Worm (Caenorhabditis elegans): ENCODE results near the gene nhr-141.

ce11 chrV:7478404-7478803 lies 33.9 kb downstream of the nhr-141 start, which contains the start of gene str-190:
- no peak for TF ChIP-seq elt-1 (tag; optimal IDR thresholded peaks at IDR 0.05; ENCODE audit: borderline replicate concordance, insufficient read depth)
- TF ChIP-seq unc-62 (GFP tag; optimal IDR thresholded peaks at IDR 0.05) = no peak
- no peak for TF ChIP-seq ztf-11 (tag; optimal IDR thresholded peaks at IDR 0.05)
- TF ChIP-seq snpc-4 (tag; optimal IDR thresholded peaks at IDR 0.05) = no peak
- TF ChIP-seq nhr-237 (tag; optimal IDR thresholded peaks at IDR 0.05) = no peak
- no peak for TF ChIP-seq flh-1 (GFP tag; optimal IDR thresholded peaks at IDR 0.05)
- TF ChIP-seq lin-13 (tag; optimal IDR thresholded peaks at IDR 0.05) = no peak
- TF ChIP-seq sptf-1 (tag; optimal IDR thresholded peaks at IDR 0.05) = no peak
- TF ChIP-seq pha-4 (tag; optimal IDR thresholded peaks at IDR 0.05) = no peak
